Worm (Caenorhabditis elegans): ENCODE measurements around the gene ZK899.7.
A peak's percentile ranks its signal among the peaks of the same experiment; 100 is the strongest.

ce11 chrX:9431002-9431482, 18.2 kb downstream of the ZK899.7 start, which contains the start of gene B0272.3:
- TF ChIP-seq B0310.2 (tag; optimal IDR thresholded peaks at IDR 0.05) (no peak), ceh-36 (tag; optimal IDR thresholded peaks at IDR 0.05) (no peak), ama-1 (optimal IDR thresholded peaks at IDR 0.05) (no peak), flt-1 (GFP tag; IDR thresholded peaks at IDR 0.05) (no peak), tbx-37 (GFP tag; conservative IDR thresholded peaks at IDR 0.05) (no peak), ceh-13 (GFP tag; optimal IDR thresholded peaks at IDR 0.05) (no peak), sea-1 (GFP tag; conservative IDR thresholded peaks at IDR 0.05) (no peak), F13C5.2 (tag; optimal IDR thresholded peaks at IDR 0.05) (peak; percentile 7)

All from whole organism, early embryonic.